Fruit fly (Drosophila melanogaster) whole organism, wandering third instar larva: ENCODE measurements around the gene CG7248.

Experiments
- Abd-B ChIP-seq: fragments of >200 bp; optimal IDR thresholded peaks from 2 replicates; lab custom pipeline; 2017; ENCODE audit warnings: missing biosample characterization, missing genetic modification characterization
- CG32264 ChIP-seq: fragments of 200-800 bp; sonication (Bioruptor generic); optimal IDR thresholded peaks from 2 replicates; lab custom pipeline; 2016; ENCODE audit warnings: missing biosample characterization, missing genetic modification characterization
- CG9705 ChIP-seq: fragments of 200-800 bp; sonication (Bioruptor generic); optimal IDR thresholded peaks from 2 replicates; lab custom pipeline; 2018; ENCODE audit warnings: missing biosample characterization, mild to moderate bottlenecking, missing genetic modification characterization
- CrebA ChIP-seq: fragments of 200-800 bp; sonication (Bioruptor generic); optimal IDR thresholded peaks from 2 replicates; lab custom pipeline; 2016; ENCODE audit warnings: missing biosample characterization, mild to moderate bottlenecking, missing genetic modification characterization, borderline replicate concordance
- Dif ChIP-seq: fragments of 200-275, 200-300 bp; sonication (Bioruptor generic); optimal IDR thresholded peaks from 2 replicates; lab custom pipeline; 2018; ENCODE audit warnings: missing biosample characterization, missing genetic modification characterization; ENCODE audit not compliant: partially characterized antibody
- GATAd ChIP-seq: sonication (Bioruptor generic); optimal IDR thresholded peaks from 2 replicates; lab custom pipeline; 2016; ENCODE audit warnings: missing biosample characterization, missing genetic modification characterization
- HLH106 ChIP-seq: fragments of 200-800 bp; optimal IDR thresholded peaks from 3 replicates; lab custom pipeline; 2019; ENCODE audit warnings: missing biosample characterization, mild to moderate bottlenecking, missing genetic modification characterization, moderate library complexity
- Hr78 ChIP-seq: fragments of >200 bp; optimal IDR thresholded peaks from 2 replicates; lab custom pipeline; 2017; ENCODE audit warnings: missing biosample characterization, missing genetic modification characterization
- Hr83 ChIP-seq: fragments of 200-300 bp; sonication (Bioruptor generic); optimal IDR thresholded peaks from 2 replicates; lab custom pipeline; 2016; ENCODE audit warnings: missing biosample characterization, mild to moderate bottlenecking, missing genetic modification characterization, moderate library complexity; ENCODE audit not compliant: poor library complexity, severe bottlenecking
- Jra ChIP-seq: sonication (Bioruptor generic); optimal IDR thresholded peaks from 2 replicates; lab custom pipeline; 2016; ENCODE audit warnings: missing biosample characterization, missing genetic modification characterization
- Mio ChIP-seq: sonication (Bioruptor generic); optimal IDR thresholded peaks from 2 replicates; lab custom pipeline; 2016; ENCODE audit warnings: missing biosample characterization, missing genetic modification characterization
- Myc ChIP-seq: fragments of >200 bp; optimal IDR thresholded peaks from 2 replicates; lab custom pipeline; 2017
- OdsH ChIP-seq: fragments of 200-800 bp; sonication (Bioruptor generic); optimal IDR thresholded peaks from 2 replicates; lab custom pipeline; 2016; ENCODE audit warnings: missing biosample characterization, mild to moderate bottlenecking, missing genetic modification characterization
- Rel ChIP-seq, 2 experiments: fragments of 200-800 bp; sonication (Bioruptor generic) in 1 of 2; optimal IDR thresholded peaks; 2 replicates in 1 of 2; 3 replicates in 1 of 2; lab custom pipeline; 2016 to 2019; ENCODE audit warnings: mild to moderate bottlenecking in 2 of 2, missing biosample characterization in 2 of 2, missing genetic modification characterization in 2 of 2, moderate library complexity in 1 of 2
- Sp1 ChIP-seq: fragments of 200-800 bp; sonication (Bioruptor generic); optimal IDR thresholded peaks from 3 replicates; lab custom pipeline; 2019; ENCODE audit warnings: missing biosample characterization, mild to moderate bottlenecking, missing genetic modification characterization, moderate library complexity
- Vsx2 ChIP-seq: fragments of 200-300, 225-300 bp; sonication (Bioruptor generic); optimal IDR thresholded peaks from 2 replicates; lab custom pipeline; 2018; ENCODE audit warnings: missing biosample characterization, missing genetic modification characterization; ENCODE audit not compliant: partially characterized antibody
- br ChIP-seq: fragments of 200-800 bp; sonication (Bioruptor generic); optimal IDR thresholded peaks from 2 replicates; lab custom pipeline; 2016; ENCODE audit warnings: missing biosample characterization, missing genetic modification characterization
- brk ChIP-seq: fragments of 200-800 bp; sonication (Bioruptor generic); optimal IDR thresholded peaks from 2 replicates; lab custom pipeline; 2016; ENCODE audit warnings: missing biosample characterization, mild to moderate bottlenecking, missing genetic modification characterization
- dl ChIP-seq, 2 experiments: fragments of 175-275, 200-275 bp in 1 of 2; fragments of 200-275 bp in 1 of 2; sonication (Bioruptor generic); optimal IDR thresholded peaks; lab custom pipeline; 2018; ENCODE audit warnings: mild to moderate bottlenecking in 2 of 2, missing biosample characterization in 2 of 2, missing genetic modification characterization in 2 of 2, moderate library complexity in 2 of 2; ENCODE audit not compliant: partially characterized antibody in 2 of 2, insufficient read depth in 1 of 2
- dsf ChIP-seq: sonication (Bioruptor generic); optimal IDR thresholded peaks from 2 replicates; lab custom pipeline; 2016; ENCODE audit warnings: missing biosample characterization, missing genetic modification characterization, borderline replicate concordance
- ey ChIP-seq: fragments of 200-800 bp; sonication (Bioruptor generic); optimal IDR thresholded peaks from 2 replicates; lab custom pipeline; 2016; ENCODE audit warnings: missing biosample characterization, missing genetic modification characterization
- foxo ChIP-seq, 2 experiments: fragments of 200-800 bp; sonication (Bioruptor generic); optimal IDR thresholded peaks; 2 replicates in 1 of 2; 3 replicates in 1 of 2; lab custom pipeline; 2016 to 2017; ENCODE audit warnings: missing biosample characterization in 2 of 2, missing genetic modification characterization in 2 of 2
- fru ChIP-seq: fragments of 200-800 bp; sonication (Bioruptor generic); optimal IDR thresholded peaks from 3 replicates; lab custom pipeline; 2016; ENCODE audit warnings: missing biosample characterization, mild to moderate bottlenecking, missing genetic modification characterization
- h ChIP-seq: fragments of 200-800 bp; sonication (Bioruptor generic); optimal IDR thresholded peaks from 3 replicates; lab custom pipeline; 2016; ENCODE audit warnings: missing biosample characterization, mild to moderate bottlenecking, missing genetic modification characterization
- jim ChIP-seq: fragments of 175-275, 200-325 bp; sonication (Bioruptor generic); optimal IDR thresholded peaks from 2 replicates; lab custom pipeline; 2016; ENCODE audit warnings: missing biosample characterization, mild to moderate bottlenecking, missing genetic modification characterization
- lola ChIP-seq: fragments of >200 bp; optimal IDR thresholded peaks from 2 replicates; lab custom pipeline; 2017; ENCODE audit warnings: missing biosample characterization, missing genetic modification characterization
- pan ChIP-seq: fragments of >200 bp; optimal IDR thresholded peaks from 2 replicates; lab custom pipeline; 2017
- rgr ChIP-seq: fragments of 200-800 bp; sonication (Bioruptor generic); optimal IDR thresholded peaks from 3 replicates; lab custom pipeline; 2016; ENCODE audit warnings: missing biosample characterization, mild to moderate bottlenecking, missing genetic modification characterization
- sv ChIP-seq: fragments of 200-800 bp; sonication (Bioruptor generic); optimal IDR thresholded peaks from 3 replicates; lab custom pipeline; 2016; ENCODE audit warnings: missing biosample characterization, missing genetic modification characterization
- tai ChIP-seq: sonication (Bioruptor generic); optimal IDR thresholded peaks from 2 replicates; lab custom pipeline; 2016; ENCODE audit warnings: missing biosample characterization, missing genetic modification characterization
- usp ChIP-seq: fragments of >200 bp; optimal IDR thresholded peaks from 2 replicates; lab custom pipeline; 2017; ENCODE audit warnings: missing biosample characterization, missing genetic modification characterization
- woc ChIP-seq: sonication (Bioruptor generic); optimal IDR thresholded peaks from 2 replicates; lab custom pipeline; 2016; ENCODE audit warnings: missing biosample characterization, mild to moderate bottlenecking, missing genetic modification characterization

Gene CG7248

dm6 chr3L:11944752-11945151 lies 9.1 kb upstream of the CG7248 start, which contains the start of gene CG5883:
Gene CG5883, minus strand, starts transcription at chr3L:11944852.
- TF ChIP-seq br (GFP tag; lab: Kevin White, UChicago) (no peak), Sp1 (GFP tag; lab: Kevin White, UChicago) (no peak), jim (GFP tag; lab: Kevin White, UChicago) (no peak), OdsH (GFP tag; lab: Kevin White, UChicago) (no peak), Jra (GFP tag; lab: Kevin White, UChicago) (no peak), CG9705 (GFP tag; lab: Kevin White, UChicago) (no peak), Mio (no peak), rgr (GFP tag; lab: Kevin White, UChicago) (no peak), Rel (GFP tag; optimal IDR thresholded peaks at IDR 0.05; lab: Kevin White, UChicago) (no peak), Rel (tag; optimal IDR thresholded peaks at IDR 0.05; lab: Kevin White, UChicago) (no peak), tai (GFP tag; lab: Kevin White, UChicago) (no peak), GATAd (GFP tag; lab: Kevin White, UChicago) (no peak), Hr78 (GFP tag; lab: Kevin White, UChicago) (no peak), HLH106 (tag; lab: Kevin White, UChicago) (no peak), h (GFP tag; lab: Kevin White, UChicago) (no peak)

- no peak for TF ChIP-seq Hr83
- TF ChIP-seq dl (GFP tag; optimal IDR thresholded peaks at IDR 0.05; lab: Kevin White, UChicago; ENCODE audit: insufficient read depth in 1 of 2, partially characterized antibody in 2 of 2): no peak
- TF ChIP-seq ey (GFP tag; lab: Kevin White, UChicago): no peak
- no peak for TF ChIP-seq foxo (GFP tag; optimal IDR thresholded peaks at IDR 0.05; lab: Kevin White, UChicago)
- no peak for TF ChIP-seq Vsx2
- peak; percentile 13 for TF ChIP-seq h (GFP tag; lab: Kevin White, UChicago)
- no peak for TF ChIP-seq sv (GFP tag; lab: Kevin White, UChicago)
Observed at dm6 chr3L:11947357-11947756, 6.5 kb upstream of the CG7248 start, which contains the start of gene CG7252. Gene CG7252, plus strand, starts transcription at chr3L:11947675.

dm6 chr3L:11949539-11949938 lies 4.3 kb upstream of the CG7248 start, which contains the start of gene CG17826:
Gene CG17826, plus strand, starts transcription at chr3L:11949839.
- no peak for TF ChIP-seq ey (GFP tag; lab: Kevin White, UChicago)
- no peak for TF ChIP-seq woc
- TF ChIP-seq br (GFP tag; lab: Kevin White, UChicago): no peak
- TF ChIP-seq usp (GFP tag; lab: Kevin White, UChicago): no peak
- no peak for TF ChIP-seq Sp1 (GFP tag; lab: Kevin White, UChicago)
- no peak for TF ChIP-seq CG32264 (GFP tag; lab: Kevin White, UChicago)
- TF ChIP-seq h (GFP tag; lab: Kevin White, UChicago): no peak
- TF ChIP-seq fru (GFP tag; lab: Kevin White, UChicago): no peak
- TF ChIP-seq brk (GFP tag; lab: Kevin White, UChicago): no peak

- TF ChIP-seq brk (GFP tag; lab: Kevin White, UChicago): no peak
- no peak for TF ChIP-seq tai (GFP tag; lab: Kevin White, UChicago)
- no peak for TF ChIP-seq dsf (GFP tag; lab: Kevin White, UChicago)
- no peak for TF ChIP-seq Hr78 (GFP tag; lab: Kevin White, UChicago)
- TF ChIP-seq lola (GFP tag; lab: Kevin White, UChicago): no peak
- TF ChIP-seq woc: no peak
- no peak for TF ChIP-seq Mio
- TF ChIP-seq sv (GFP tag; lab: Kevin White, UChicago): no peak
- TF ChIP-seq CrebA (GFP tag; lab: Kevin White, UChicago): no peak
- TF ChIP-seq foxo (GFP tag; optimal IDR thresholded peaks at IDR 0.05; lab: Kevin White, UChicago): no peak
- no peak for TF ChIP-seq Vsx2
- TF ChIP-seq, all 38 proteins: peak for 0
Observed at dm6 chr3L:11953217-11953616, 666 bp upstream of the CG7248 start, which contains the start of gene obst-G. Gene obst-G, minus strand, starts transcription at chr3L:11953317.

- no peak for TF ChIP-seq OdsH (GFP tag; lab: Kevin White, UChicago)
- TF ChIP-seq GATAd (GFP tag; lab: Kevin White, UChicago): no peak
- TF ChIP-seq dl (GFP tag; optimal IDR thresholded peaks at IDR 0.05; lab: Kevin White, UChicago; ENCODE audit: insufficient read depth in 1 of 2, partially characterized antibody in 2 of 2): no peak
- TF ChIP-seq CrebA (GFP tag; lab: Kevin White, UChicago): no peak
- no peak for TF ChIP-seq usp (GFP tag; lab: Kevin White, UChicago)
- TF ChIP-seq brk (GFP tag; lab: Kevin White, UChicago): no peak
- no peak for TF ChIP-seq Abd-B
- no peak for TF ChIP-seq br (GFP tag; lab: Kevin White, UChicago)
- no peak for TF ChIP-seq Myc (lab: Kevin White, UChicago)
- TF ChIP-seq CG32264 (GFP tag; lab: Kevin White, UChicago): no peak
- no peak for TF ChIP-seq pan (lab: Kevin White, UChicago)
- no peak for TF ChIP-seq Vsx2
- TF ChIP-seq foxo (GFP tag; optimal IDR thresholded peaks at IDR 0.05; lab: Kevin White, UChicago): no peak
- TF ChIP-seq h (GFP tag; lab: Kevin White, UChicago): no peak
- no peak for TF ChIP-seq Dif (GFP tag; lab: Kevin White, UChicago)
- TF ChIP-seq Rel (GFP tag; optimal IDR thresholded peaks at IDR 0.05; lab: Kevin White, UChicago): no peak
- no peak for TF ChIP-seq Rel (tag; optimal IDR thresholded peaks at IDR 0.05; lab: Kevin White, UChicago)
- no peak for TF ChIP-seq ey (GFP tag; lab: Kevin White, UChicago)
Observed at dm6 chr3L:11957669-11958333, 3.9 kb downstream of the CG7248 start, which contains the start of the genes CG11570 and CG43294. Gene CG11570, minus strand, starts transcription at chr3L:11957769. Gene CG43294, plus strand, starts transcription at chr3L:11958283.
